Worm (Caenorhabditis elegans): ENCODE measurements around the gene F01G4.4.

DNA sequence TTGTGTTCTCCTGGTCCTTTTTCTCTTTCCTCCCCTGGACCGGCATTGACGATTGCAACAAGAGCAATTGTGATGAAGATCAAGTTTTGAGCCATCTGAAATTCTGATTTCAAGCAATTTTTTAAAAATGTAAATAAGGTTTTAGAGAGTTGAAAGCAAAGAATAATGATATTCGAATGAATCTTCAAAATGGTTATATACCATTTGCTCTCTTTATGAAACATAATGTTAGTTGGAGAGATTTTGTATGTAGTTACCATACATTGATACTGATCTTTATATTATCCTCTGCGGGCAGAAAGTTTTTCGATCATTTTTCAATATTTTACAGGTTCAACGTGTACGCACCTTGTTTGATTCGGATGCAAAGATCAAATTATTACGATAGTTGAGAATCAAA lies 37.4 kb upstream of the F01G4.4 start, which contains the start of gene srlf-24:
- TF ChIP-seq unc-62 (GFP tag; optimal IDR thresholded peaks at IDR 0.05 in 1 of 2), result no peak
- TF ChIP-seq unc-62 (tag; optimal IDR thresholded peaks at IDR 0.05), result no peak
- TF ChIP-seq madf-5 (GFP tag; IDR thresholded peaks at IDR 0.05), result no peak
- TF ChIP-seq nhr-10 (tag; optimal IDR thresholded peaks at IDR 0.05), result no peak
- TF ChIP-seq nhr-11 (tag; optimal IDR thresholded peaks at IDR 0.05), result no peak
- no peak for TF ChIP-seq skn-1 (tag; optimal IDR thresholded peaks at IDR 0.05)
- TF ChIP-seq hlh-30 (tag; optimal IDR thresholded peaks at IDR 0.05; ENCODE audit: insufficient read depth), result no peak
